Worm (Caenorhabditis elegans) whole organism, young adult: ENCODE measurements around the gene T01H10.11.

Experiments used
- B0336.3 ChIP-seq: fragments of 200-800 bp; sonication (Bioruptor generic); IDR thresholded peaks from 2 replicates; pipeline ENCODE4 v1.3.6; 2022; ENCODE audit warnings: missing genetic modification characterization, missing compliant biosample characterization
- ZK185.1 ChIP-seq: sonication (generic microtip); optimal IDR thresholded peaks from 2 replicates; lab custom pipeline; 2016; ENCODE audit warnings: mild to moderate bottlenecking, missing genetic modification characterization, missing compliant biosample characterization; ENCODE audit not compliant: poor library complexity, severe bottlenecking
- ceh-100 ChIP-seq: fragments of 200-800 bp; sonication (Bioruptor generic); IDR thresholded peaks from 2 replicates; pipeline ENCODE4 v1.3.6; 2022; ENCODE audit warnings: missing genetic modification reagents, missing genetic modification characterization, missing compliant biosample characterization
- ceh-27 ChIP-seq: fragments of 200-800 bp; sonication (Bioruptor generic); optimal IDR thresholded peaks from 2 replicates; lab custom pipeline; 2018; ENCODE audit warnings: mild to moderate bottlenecking, missing genetic modification characterization, moderate library complexity, missing compliant biosample characterization
- hlh-12 ChIP-seq: sonication (generic microtip); optimal IDR thresholded peaks from 2 replicates; lab custom pipeline; 2016; ENCODE audit warnings: missing genetic modification characterization, missing compliant biosample characterization
- lin-26 ChIP-seq: fragments of 200-800 bp; sonication (Bioruptor generic); IDR thresholded peaks from 2 replicates; pipeline ENCODE4 v1.3.6; 2022; ENCODE audit warnings: missing genetic modification reagents, missing genetic modification characterization, missing compliant biosample characterization
- lin-35 ChIP-seq, 3 experiments: fragments of 150-350 bp in 2 of 3; sonication (generic microtip) in 1 of 3; optimal IDR thresholded peaks; 2 replicates each; lab custom pipeline; 2014 to 2018; ENCODE audit warnings: missing biosample characterization in 3 of 3, missing genetic modification characterization in 3 of 3, missing genetic modification reagents in 3 of 3
- lin-40 ChIP-seq: sonication (generic microtip); optimal IDR thresholded peaks from 2 replicates; lab custom pipeline; 2016; ENCODE audit warnings: missing genetic modification characterization, mild to moderate bottlenecking, missing compliant biosample characterization, missing genotype, missing genetic modification reagents
- snpc-4 ChIP-seq, 5 experiments: fragments of 150-350 bp in 1 of 5; sonication (generic microtip) in 4 of 5; optimal IDR thresholded peaks; 2 replicates each; lab custom pipeline; 2014 to 2018; ENCODE audit warnings: missing genetic modification characterization in 5 of 5, missing biosample characterization in 3 of 5, antibody characterized with exemption in 2 of 5, mild to moderate bottlenecking in 2 of 5, missing compliant biosample characterization in 2 of 5, missing genotype in 2 of 5, moderate library complexity in 2 of 5, missing genetic modification reagents in 1 of 5
- ztf-6 ChIP-seq: fragments of 200-800 bp; sonication (Bioruptor generic); IDR thresholded peaks from 2 replicates; pipeline ENCODE4 v1.3.6; 2022; ENCODE audit warnings: missing genetic modification reagents, missing genetic modification characterization, missing compliant biosample characterization

- TF ChIP-seq lin-40 (tag; lab: Kevin White, UChicago) (no peak), hlh-12 (no peak), lin-26 (no peak), ztf-6 (GFP tag; lab: Robert Waterston, UW) (no peak), snpc-4 (GFP tag; optimal IDR thresholded peaks at IDR 0.05; lab: Kevin White, UChicago) (no peak), snpc-4 (tag; optimal IDR thresholded peaks at IDR 0.05; lab: Kevin White, UChicago) (no peak), ZK185.1 (tag; lab: Kevin White, UChicago) (no peak), ceh-27 (GFP tag; lab: Kevin White, UChicago) (no peak), B0336.3 (GFP tag; lab: Robert Waterston, UW) (no peak), lin-35 (GFP tag; optimal IDR thresholded peaks at IDR 0.05; lab: Kevin White, UChicago) (no peak), ceh-100 (GFP tag; lab: Robert Waterston, UW) (no peak)
These were observed 4.9 kb upstream of the T01H10.11 start, which contains the start of gene lgc-16 for ce11 chrX:12118340-12118739.
